Fruit fly (Drosophila melanogaster) whole organism, larva: ENCODE data around the gene SNRPG.

Experiments used
- noc ChIP-seq: fragments of 200-800 bp; sonication (Bioruptor generic); optimal IDR thresholded peaks from 3 replicates; lab custom pipeline; 2019; ENCODE audit warnings: missing biosample characterization, mild to moderate bottlenecking, missing genetic modification characterization, moderate library complexity

SNRPG gene

dm6 chrX:16595411-16595810 lies 44.8 kb downstream of the SNRPG start:
- no peak for TF ChIP-seq noc (tag; lab: Kevin White, UChicago)

dm6 chrX:16593418-16593817 lies 46.8 kb downstream of the SNRPG start, which contains the start of the genes SMC3 and Ubc7:
Gene SMC3, minus strand, starts transcription at chrX:16593439.
Gene Ubc7, plus strand, starts transcription at chrX:16593677.
- no peak for TF ChIP-seq noc (tag; lab: Kevin White, UChicago)
